Fruit fly (Drosophila melanogaster) whole organism, embryonic: ENCODE measurements around the gene CG14253.
A peak's percentile ranks its signal among the peaks of the same experiment; 100 is the strongest.

Experiments
- Adf1 ChIP-seq: fragments of 200-800 bp; sonication (Bioruptor generic); IDR thresholded peaks from 2 replicates; pipeline ENCODE4 v1.3.6; 2022; ENCODE audit warnings: missing biosample characterization, missing genetic modification characterization
- Atf3 ChIP-seq: fragments of 200-800 bp; sonication (Bioruptor generic); optimal IDR thresholded peaks from 3 replicates; lab custom pipeline; 2016; ENCODE audit warnings: missing biosample characterization, missing genetic modification characterization
- B-H1 ChIP-seq: fragments of 200-800 bp; sonication (Bioruptor generic); IDR thresholded peaks from 3 replicates; pipeline ENCODE4 v1.3.6; 2022; ENCODE audit warnings: missing biosample characterization, missing genetic modification characterization
- CG1233 ChIP-seq: fragments of 200-800 bp; sonication (Bioruptor generic); optimal IDR thresholded peaks from 4 replicates; lab custom pipeline; 2018; ENCODE audit warnings: missing biosample characterization, mild to moderate bottlenecking, missing genetic modification characterization
- CG12391 ChIP-seq: fragments of 200-800 bp; sonication (Bioruptor generic); optimal IDR thresholded peaks from 3 replicates; lab custom pipeline; 2018; ENCODE audit warnings: missing biosample characterization, mild to moderate bottlenecking, missing genetic modification characterization, moderate library complexity
- CG13894 ChIP-seq: fragments of 200-800 bp; sonication (Bioruptor generic); optimal IDR thresholded peaks from 3 replicates; lab custom pipeline; 2018; ENCODE audit warnings: missing biosample characterization, mild to moderate bottlenecking, missing genetic modification characterization, moderate library complexity
- CG14860 ChIP-seq: fragments of 200-800 bp; sonication (Bioruptor generic); IDR thresholded peaks from 3 replicates; pipeline ENCODE4 v1.3.6; 2022; ENCODE audit warnings: missing biosample characterization, missing genetic modification characterization; ENCODE audit not compliant: partially characterized antibody
- CG17328 ChIP-seq: fragments of 200-800 bp; sonication (Bioruptor generic); IDR thresholded peaks from 2 replicates; pipeline ENCODE4 v1.3.6; 2022; ENCODE audit warnings: missing biosample characterization, missing genetic modification characterization
- CG2875 ChIP-seq: fragments of 200-800 bp; sonication (Bioruptor generic); optimal IDR thresholded peaks from 2 replicates; lab custom pipeline; 2017; ENCODE audit warnings: missing biosample characterization, mild to moderate bottlenecking, missing genetic modification characterization, missing genetic modification reagents
- CG2889 ChIP-seq: fragments of 200-800 bp; sonication (Bioruptor generic); IDR thresholded peaks from 3 replicates; pipeline ENCODE4 v1.3.6; 2022; ENCODE audit warnings: missing biosample characterization, missing genetic modification characterization
- CG3163 ChIP-seq: fragments of 200-800 bp; sonication (Bioruptor generic); optimal IDR thresholded peaks from 3 replicates; lab custom pipeline; 2016; ENCODE audit warnings: missing biosample characterization, missing genetic modification characterization
- CG6272 ChIP-seq: fragments of 200-800 bp; sonication (Bioruptor generic); IDR thresholded peaks from 2 replicates; pipeline ENCODE4 v1.3.6; 2022; ENCODE audit warnings: missing biosample characterization, missing genetic modification characterization
- CG8388 ChIP-seq: fragments of 200-800 bp; sonication (Bioruptor generic); optimal IDR thresholded peaks from 2 replicates; lab custom pipeline; 2019; ENCODE audit warnings: missing biosample characterization, mild to moderate bottlenecking, missing genetic modification characterization, moderate library complexity
- CG8478 ChIP-seq: fragments of >200 bp; optimal IDR thresholded peaks from 2 replicates; lab custom pipeline; 2018
- CG9876 ChIP-seq: fragments of 200-800 bp; sonication (Bioruptor generic); optimal IDR thresholded peaks from 2 replicates; lab custom pipeline; 2016; ENCODE audit warnings: missing biosample characterization, missing genetic modification characterization
- CG9932 ChIP-seq: fragments of 200-800 bp; sonication (Bioruptor generic); IDR thresholded peaks from 2 replicates; pipeline ENCODE4 v1.3.6; 2022; ENCODE audit warnings: missing biosample characterization, missing genetic modification characterization
- Chrac-16 ChIP-seq: fragments of 200-800 bp; sonication (Bioruptor generic); optimal IDR thresholded peaks from 3 replicates; lab custom pipeline; 2016; ENCODE audit warnings: missing biosample characterization, missing genetic modification characterization
- CoRest ChIP-seq: fragments of 200-800 bp; sonication (Bioruptor generic); optimal IDR thresholded peaks from 3 replicates; lab custom pipeline; 2018; ENCODE audit warnings: missing biosample characterization, mild to moderate bottlenecking, missing genetic modification characterization, moderate library complexity
- Dip2 ChIP-seq: fragments of 200-800 bp; sonication (Bioruptor generic); IDR thresholded peaks from 2 replicates; pipeline ENCODE4 v1.3.6; 2022; ENCODE audit warnings: missing biosample characterization, missing genetic modification characterization
- Dll ChIP-seq: fragments of 200-800 bp; sonication (Bioruptor generic); IDR thresholded peaks from 4 replicates; pipeline ENCODE4 v1.3.6; 2022; ENCODE audit warnings: missing biosample characterization, missing genetic modification characterization; ENCODE audit not compliant: partially characterized antibody
- Ets97D ChIP-seq: fragments of 200-800 bp; sonication (Bioruptor generic); optimal IDR thresholded peaks from 3 replicates; lab custom pipeline; 2016; ENCODE audit warnings: missing biosample characterization, missing genetic modification characterization
- Fer1 ChIP-seq: fragments of 200-800 bp; sonication (Bioruptor generic); optimal IDR thresholded peaks from 2 replicates; lab custom pipeline; 2017; ENCODE audit warnings: missing biosample characterization, mild to moderate bottlenecking, missing genetic modification characterization
- Hmx ChIP-seq: fragments of 200-800 bp; sonication (Bioruptor generic); optimal IDR thresholded peaks from 2 replicates; lab custom pipeline; 2016; ENCODE audit warnings: missing biosample characterization, missing genetic modification characterization
- Hr39 ChIP-seq: fragments of >200 bp; optimal IDR thresholded peaks from 2 replicates; lab custom pipeline; 2017
- Lim3 ChIP-seq: fragments of 200-800 bp; sonication (Bioruptor generic); IDR thresholded peaks from 2 replicates; pipeline ENCODE4 v1.3.6; 2022; ENCODE audit warnings: missing biosample characterization, missing genetic modification characterization
- Lpt ChIP-seq: fragments of >200 bp; optimal IDR thresholded peaks from 2 replicates; lab custom pipeline; 2018; ENCODE audit warnings: missing biosample characterization, missing genetic modification characterization
- Myb ChIP-seq: fragments of 200-800 bp; sonication (Bioruptor generic); optimal IDR thresholded peaks from 2 replicates; lab custom pipeline; 2016; ENCODE audit warnings: missing biosample characterization, missing genetic modification characterization
- Oli ChIP-seq: fragments of 200-800 bp; sonication (Bioruptor generic); optimal IDR thresholded peaks from 2 replicates; lab custom pipeline; 2018; ENCODE audit warnings: missing biosample characterization, mild to moderate bottlenecking, missing genetic modification characterization, moderate library complexity
- Scr ChIP-seq: fragments of 200-800 bp; sonication (Bioruptor generic); IDR thresholded peaks from 2 replicates; pipeline ENCODE4 v1.3.6; 2022; ENCODE audit warnings: missing biosample characterization, missing genetic modification characterization; ENCODE audit not compliant: partially characterized antibody
- Sry-β ChIP-seq: fragments of 200-800 bp; sonication (Bioruptor generic); optimal IDR thresholded peaks from 2 replicates; lab custom pipeline; 2018; ENCODE audit warnings: missing biosample characterization, mild to moderate bottlenecking, missing genetic modification characterization, moderate library complexity
- Taf1 ChIP-seq: fragments of 200-800 bp; sonication (Bioruptor generic); IDR thresholded peaks from 2 replicates; pipeline ENCODE4 v1.3.6; 2022; ENCODE audit warnings: missing biosample characterization, missing genetic modification characterization
- Trl ChIP-seq, 3 experiments: fragments of >200 bp in 2 of 3; fragments of 200-800 bp in 1 of 3; sonication (Bioruptor generic) in 1 of 3; optimal IDR thresholded peaks; 2 replicates in 1 of 3; 3 replicates in 2 of 3; lab custom pipeline; 2016 to 2017; ENCODE audit warnings: missing biosample characterization in 1 of 3, missing genetic modification characterization in 1 of 3
- Usf ChIP-seq: fragments of 200-800 bp; sonication (Bioruptor generic); optimal IDR thresholded peaks from 2 replicates; lab custom pipeline; 2017; ENCODE audit warnings: missing genotype, missing biosample characterization, missing genetic modification characterization
- aop ChIP-seq: fragments of 200-800 bp; sonication (Bioruptor generic); IDR thresholded peaks from 2 replicates; pipeline ENCODE4 v1.3.6; 2022; ENCODE audit warnings: missing biosample characterization, missing genetic modification characterization
- ase ChIP-seq: fragments of 200-800 bp; sonication (Bioruptor generic); IDR thresholded peaks from 3 replicates; pipeline ENCODE4 v1.3.6; 2022; ENCODE audit warnings: missing biosample characterization, missing genetic modification characterization
- az2 ChIP-seq: fragments of 200-800 bp; sonication (Bioruptor generic); optimal IDR thresholded peaks from 3 replicates; lab custom pipeline; 2016; ENCODE audit warnings: missing biosample characterization, missing genetic modification characterization
- caup ChIP-seq: fragments of 200-800 bp; sonication (Bioruptor generic); optimal IDR thresholded peaks from 3 replicates; lab custom pipeline; 2017; ENCODE audit warnings: missing biosample characterization, mild to moderate bottlenecking, missing genetic modification characterization, moderate library complexity; ENCODE audit not compliant: severe bottlenecking
- dpn ChIP-seq, 2 experiments: fragments of 200-800 bp; sonication (Bioruptor generic); optimal IDR thresholded peaks; 3 replicates each; lab custom pipeline; 2016; ENCODE audit warnings: missing biosample characterization in 2 of 2, missing genetic modification characterization in 2 of 2
- dysf ChIP-seq: fragments of 200-800 bp; sonication (Bioruptor generic); IDR thresholded peaks from 3 replicates; pipeline ENCODE4 v1.3.6; 2022; ENCODE audit warnings: missing biosample characterization, missing genetic modification characterization
- ems ChIP-seq: fragments of 200-800 bp; sonication (Bioruptor generic); optimal IDR thresholded peaks from 3 replicates; lab custom pipeline; 2016; ENCODE audit warnings: missing biosample characterization, missing genetic modification characterization
- fd3F ChIP-seq: fragments of 200-800 bp; sonication (Bioruptor generic); optimal IDR thresholded peaks from 2 replicates; lab custom pipeline; 2018; ENCODE audit warnings: missing biosample characterization, mild to moderate bottlenecking, missing genetic modification characterization, moderate library complexity
- jigr1 ChIP-seq: fragments of 200-800 bp; sonication (Bioruptor generic); IDR thresholded peaks from 3 replicates; pipeline ENCODE4 v1.3.6; 2022; ENCODE audit warnings: missing biosample characterization, missing genetic modification characterization
- maf-S ChIP-seq: fragments of 200-800 bp; sonication (Bioruptor generic); optimal IDR thresholded peaks from 2 replicates; lab custom pipeline; 2016; ENCODE audit warnings: missing biosample characterization, missing genetic modification characterization
- pho ChIP-seq: fragments of 200-800 bp; sonication (Bioruptor generic); optimal IDR thresholded peaks from 2 replicates; lab custom pipeline; 2016; ENCODE audit warnings: missing biosample characterization, missing genetic modification characterization
- phol ChIP-seq: fragments of 200-800 bp; sonication (Bioruptor generic); optimal IDR thresholded peaks from 3 replicates; lab custom pipeline; 2018; ENCODE audit warnings: missing biosample characterization, mild to moderate bottlenecking, missing genetic modification characterization, moderate library complexity
- pnt ChIP-seq: fragments of 200-800 bp; sonication (Bioruptor generic); optimal IDR thresholded peaks from 3 replicates; lab custom pipeline; 2016; ENCODE audit warnings: missing biosample characterization, missing genetic modification characterization
- repo ChIP-seq: fragments of 200-800 bp; sonication (Bioruptor generic); optimal IDR thresholded peaks from 2 replicates; lab custom pipeline; 2016; ENCODE audit warnings: missing biosample characterization, missing genetic modification characterization
- scrt ChIP-seq: fragments of 200-800 bp; sonication (Bioruptor generic); optimal IDR thresholded peaks from 2 replicates; lab custom pipeline; 2018; ENCODE audit warnings: missing biosample characterization, mild to moderate bottlenecking, missing genetic modification characterization, moderate library complexity
- tin ChIP-seq: fragments of 200-800 bp; sonication (Bioruptor generic); optimal IDR thresholded peaks from 3 replicates; lab custom pipeline; 2016; ENCODE audit warnings: missing biosample characterization, missing genetic modification characterization
- tup ChIP-seq: fragments of 200-800 bp; sonication (Bioruptor generic); optimal IDR thresholded peaks from 2 replicates; lab custom pipeline; 2016; ENCODE audit warnings: missing biosample characterization, mild to moderate bottlenecking, missing genetic modification characterization, moderate library complexity
- unpg ChIP-seq: fragments of 200-800 bp; sonication (Bioruptor generic); optimal IDR thresholded peaks from 3 replicates; lab custom pipeline; 2018; ENCODE audit warnings: missing biosample characterization, mild to moderate bottlenecking, missing genetic modification characterization, moderate library complexity
- usp ChIP-seq: fragments of >200 bp; optimal IDR thresholded peaks from 2 replicates; lab custom pipeline; 2017; ENCODE audit warnings: missing biosample characterization, missing genetic modification characterization

Gene CG14253

dm6 chr3R:26937423-26937822 lies 40.9 kb upstream of the CG14253 start (continued):
- peak; percentile 57 for TF ChIP-seq phol (tag; lab: Kevin White, UChicago)
- no peak for TF ChIP-seq ems
- peak; percentile 43 for TF ChIP-seq Fer1 (GFP tag; lab: Kevin White, UChicago)
- no peak for TF ChIP-seq Adf1
- TF ChIP-seq dpn (GFP tag; optimal IDR thresholded peaks at IDR 0.05; lab: Kevin White, UChicago), result peak; percentile 19 to 44
- no peak for TF ChIP-seq pnt
- TF ChIP-seq CG9876 (GFP tag; lab: Kevin White, UChicago), result peak; percentile 10
- no peak for TF ChIP-seq Usf (GFP tag; lab: Kevin White, UChicago)
- TF ChIP-seq CG6272, result no peak
- TF ChIP-seq maf-S (GFP tag; lab: Kevin White, UChicago), result no peak
- no peak for TF ChIP-seq Lim3 (GFP tag; lab: Robert Waterston, UW)
- TF ChIP-seq CG17328 (GFP tag; lab: Robert Waterston, UW), result no peak
- peak; percentile 31 for TF ChIP-seq CG12391 (tag; lab: Kevin White, UChicago)
- peak; percentile 12 for TF ChIP-seq Chrac-16
- peak; percentile 20 for TF ChIP-seq CG2875
- TF ChIP-seq az2 (GFP tag; lab: Kevin White, UChicago), result peak; percentile 39
- TF ChIP-seq CG8478, result no peak
- peak; percentile 18 for TF ChIP-seq repo (GFP tag; lab: Kevin White, UChicago)
- peak; percentile 68 for TF ChIP-seq Oli (tag; lab: Kevin White, UChicago)
- no peak for TF ChIP-seq usp (GFP tag; lab: Kevin White, UChicago)
- no peak for TF ChIP-seq ase
- no peak for TF ChIP-seq CG14860
- TF ChIP-seq Dip2 (GFP tag; lab: Robert Waterston, UW), result no peak
- peak; percentile 38 for TF ChIP-seq tin
- no peak for TF ChIP-seq Dll
- no peak for TF ChIP-seq Scr
- TF ChIP-seq scrt (GFP tag; lab: Kevin White, UChicago), result peak; percentile 22
- TF ChIP-seq Hr39 (lab: Kevin White, UChicago), result no peak
- TF ChIP-seq pho (GFP tag; lab: Kevin White, UChicago), result no peak
- TF ChIP-seq aop (GFP tag; lab: Robert Waterston, UW), result no peak
- TF ChIP-seq dysf (GFP tag; lab: Robert Waterston, UW), result peak; percentile 59; the same call in 2 of the 3 replicates
- TF ChIP-seq Taf1 (GFP tag; lab: Robert Waterston, UW), result no peak
- TF ChIP-seq CG8388 (GFP tag; lab: Kevin White, UChicago), result peak; percentile 91
- no peak for TF ChIP-seq tup
- TF ChIP-seq CG1233, result peak; percentile 57
- TF ChIP-seq unpg, result peak; percentile 26
- no peak for TF ChIP-seq Sry-β (GFP tag; lab: Kevin White, UChicago)
- TF ChIP-seq CoRest, result peak; percentile 70
- peak; percentile 11 for TF ChIP-seq Myb
- no peak for TF ChIP-seq CG9932 (GFP tag; lab: Robert Waterston, UW)
- peak; percentile 35 for TF ChIP-seq caup
- no peak for TF ChIP-seq Lpt
- no peak for TF ChIP-seq Ets97D
- TF ChIP-seq Atf3 (GFP tag; lab: Kevin White, UChicago), result no peak
- TF ChIP-seq CG2889 (GFP tag; lab: Robert Waterston, UW), result no peak
- no peak for TF ChIP-seq Hmx (GFP tag; lab: Kevin White, UChicago)
- no peak for TF ChIP-seq jigr1
- TF ChIP-seq Trl (optimal IDR thresholded peaks at IDR 0.05; lab: Kevin White, UChicago), result no peak
- no peak for TF ChIP-seq Trl (GFP tag; optimal IDR thresholded peaks at IDR 0.05; lab: Kevin White, UChicago)
- no peak for TF ChIP-seq CG13894 (tag; lab: Kevin White, UChicago)
- no peak for TF ChIP-seq CG3163 (GFP tag; lab: Kevin White, UChicago)
- no peak for TF ChIP-seq B-H1 (GFP tag; lab: Robert Waterston, UW)
- TF ChIP-seq fd3F (GFP tag; lab: Kevin White, UChicago), result no peak
